Worm (Caenorhabditis elegans) whole organism, mixed stage, embryonic: Measurements from ENCODE around the gene cwp-1.

Experiments
- mls-2 ChIP-seq: sonication (generic microtip); optimal IDR thresholded peaks from 2 replicates; lab custom pipeline; 2016; ENCODE audit warnings: mild to moderate bottlenecking, missing genetic modification characterization, moderate library complexity, missing compliant biosample characterization
- unc-62 ChIP-seq: fragments of 150-350 bp; optimal IDR thresholded peaks from 2 replicates; lab custom pipeline; 2014; ENCODE audit warnings: missing biosample characterization, missing genetic modification reagents, missing genetic modification characterization

- no peak for TF ChIP-seq mls-2 (tag; lab: Kevin White, UChicago)
- no peak for TF ChIP-seq unc-62 (GFP tag; lab: Kevin White, UChicago)
Observed at ce11 chrV:4862737-4863136, 21.7 kb upstream of the cwp-1 start, which contains the start of gene C37H5.13.
